Worm (Caenorhabditis elegans) whole organism, L1 larva: Measurements from ENCODE around the gene F48F7.3.
A peak's percentile ranks its signal among the peaks of the same experiment; 100 is the strongest.

ENCODE experiments used
- C04F5.9 ChIP-seq: sonication (generic microtip); optimal IDR thresholded peaks from 2 replicates; lab custom pipeline; 2016; ENCODE audit warnings: missing genetic modification characterization, missing compliant biosample characterization
- C16A3.4 ChIP-seq: fragments of 150-350 bp; optimal IDR thresholded peaks from 2 replicates; lab custom pipeline; 2014; ENCODE audit warnings: missing biosample characterization, missing genetic modification characterization
- C34B4.2 ChIP-seq: sonication (generic microtip); optimal IDR thresholded peaks from 2 replicates; lab custom pipeline; 2017; ENCODE audit warnings: mild to moderate bottlenecking, missing genetic modification characterization, missing compliant biosample characterization
- F16B12.6 ChIP-seq: fragments of 150-350 bp; optimal IDR thresholded peaks from 2 replicates; lab custom pipeline; 2014; ENCODE audit warnings: missing biosample characterization, missing genetic modification characterization
- aha-1 ChIP-seq: fragments of 150-350 bp; optimal IDR thresholded peaks from 2 replicates; lab custom pipeline; 2014; ENCODE audit warnings: missing biosample characterization, missing genetic modification characterization
- alr-1 ChIP-seq: fragments of 200-800 bp; sonication (Bioruptor generic); optimal IDR thresholded peaks from 2 replicates; lab custom pipeline; 2018; ENCODE audit warnings: borderline replicate concordance, mild to moderate bottlenecking, missing genetic modification characterization, missing compliant biosample characterization
- blmp-1 ChIP-seq: fragments of 150-350 bp; optimal IDR thresholded peaks from 2 replicates; lab custom pipeline; 2014; ENCODE audit warnings: missing biosample characterization, missing genetic modification characterization
- ceh-8 ChIP-seq: fragments of 200-800 bp; sonication (Bioruptor generic); optimal IDR thresholded peaks from 2 replicates; lab custom pipeline; 2018; ENCODE audit warnings: mild to moderate bottlenecking, missing genetic modification characterization, moderate library complexity, missing compliant biosample characterization
- dpl-1 ChIP-seq, 3 experiments: fragments of 150-350 bp in 2 of 3; sonication (generic microtip) in 1 of 3; optimal IDR thresholded peaks; 2 replicates each; lab custom pipeline; 2014 to 2017; ENCODE audit warnings: missing biosample characterization in 3 of 3, missing genetic modification characterization in 3 of 3, missing genetic modification reagents in 3 of 3
- efl-3 ChIP-seq: fragments of 200-800 bp; sonication (Bioruptor generic); optimal IDR thresholded peaks from 2 replicates; lab custom pipeline; 2018; ENCODE audit warnings: mild to moderate bottlenecking, missing genetic modification characterization, missing compliant biosample characterization
- egl-27 ChIP-seq, 2 experiments: fragments of 150-350 bp in 1 of 2; sonication (generic microtip); optimal IDR thresholded peaks; 3 replicates each; lab custom pipeline; 2017 to 2018; ENCODE audit warnings: missing biosample characterization in 2 of 2, missing genetic modification characterization in 2 of 2, missing genetic modification reagents in 2 of 2
- elt-2 ChIP-seq: sonication (generic microtip); optimal IDR thresholded peaks from 2 replicates; lab custom pipeline; 2016; ENCODE audit warnings: missing genetic modification characterization, mild to moderate bottlenecking, inconsistent platforms, missing compliant biosample characterization, missing genetic modification reagents
- fkh-10 ChIP-seq: sonication (generic microtip); optimal IDR thresholded peaks from 2 replicates; lab custom pipeline; 2017; ENCODE audit warnings: missing biosample characterization, missing genetic modification reagents, missing genetic modification characterization
- fkh-4 ChIP-seq: sonication (generic microtip); optimal IDR thresholded peaks from 2 replicates; lab custom pipeline; 2016; ENCODE audit warnings: missing compliant biosample characterization, missing genetic modification characterization, borderline replicate concordance
- fkh-8 ChIP-seq: sonication (generic microtip); optimal IDR thresholded peaks from 2 replicates; lab custom pipeline; 2016; ENCODE audit warnings: mild to moderate bottlenecking, missing genetic modification characterization, missing compliant biosample characterization
- fos-1 ChIP-seq: fragments of 150-350 bp; optimal IDR thresholded peaks from 2 replicates; lab custom pipeline; 2014; ENCODE audit warnings: missing biosample characterization, missing genetic modification characterization
- grh-1 ChIP-seq: fragments of 200-800 bp; sonication (Bioruptor generic); IDR thresholded peaks from 2 replicates; pipeline ENCODE4 v1.3.6; 2022; ENCODE audit warnings: missing genetic modification reagents, missing genetic modification characterization, missing compliant biosample characterization
- hlh-17 ChIP-seq: fragments of 200-800 bp; sonication (Bioruptor generic); optimal IDR thresholded peaks from 2 replicates; lab custom pipeline; 2018; ENCODE audit warnings: missing genetic modification characterization, mild to moderate bottlenecking, missing compliant biosample characterization, moderate library complexity, borderline replicate concordance
- hpl-2 ChIP-seq: fragments of 150-350 bp; optimal IDR thresholded peaks from 2 replicates; lab custom pipeline; 2014; ENCODE audit warnings: missing biosample characterization, missing genetic modification reagents, missing genetic modification characterization
- irx-1 ChIP-seq: sonication (generic microtip); optimal IDR thresholded peaks from 2 replicates; lab custom pipeline; 2016; ENCODE audit warnings: missing genetic modification characterization, missing compliant biosample characterization
- isw-1 ChIP-seq: fragments of 200-800 bp; sonication (Bioruptor generic); IDR thresholded peaks from 2 replicates; pipeline ENCODE4 v1.3.6; 2022; ENCODE audit warnings: missing genetic modification characterization, missing compliant biosample characterization
- jun-1 ChIP-seq: fragments of 150-350 bp; optimal IDR thresholded peaks from 2 replicates; lab custom pipeline; 2014; ENCODE audit warnings: missing biosample characterization, missing genetic modification reagents, missing genetic modification characterization
- lin-13 ChIP-seq: fragments of 150-350 bp; optimal IDR thresholded peaks from 2 replicates; lab custom pipeline; 2014; ENCODE audit warnings: missing biosample characterization, missing genetic modification reagents, missing genetic modification characterization
- lin-14 ChIP-seq: fragments of 200-800 bp; sonication (Bioruptor generic); optimal IDR thresholded peaks from 2 replicates; lab custom pipeline; 2018; ENCODE audit warnings: mild to moderate bottlenecking, missing genetic modification characterization, moderate library complexity, missing compliant biosample characterization
- lin-35 ChIP-seq, 2 experiments: fragments of 150-350 bp; optimal IDR thresholded peaks; 2 replicates each; lab custom pipeline; 2014; ENCODE audit warnings: missing biosample characterization in 2 of 2, missing genetic modification characterization in 2 of 2, missing genetic modification reagents in 2 of 2
- lsy-2 ChIP-seq, 2 experiments: fragments of 150-350 bp; optimal IDR thresholded peaks; 2 replicates each; lab custom pipeline; 2014; ENCODE audit warnings: missing biosample characterization in 2 of 2, missing genetic modification characterization in 2 of 2
- mab-9 ChIP-seq: fragments of 200-800 bp; sonication (Bioruptor generic); IDR thresholded peaks from 2 replicates; pipeline ENCODE4 v1.3.6; 2022; ENCODE audit warnings: missing genetic modification reagents, missing genetic modification characterization, missing compliant biosample characterization
- mdl-1 ChIP-seq, 2 experiments: fragments of 150-350 bp; optimal IDR thresholded peaks; 2 replicates each; lab custom pipeline; 2014 to 2017; ENCODE audit warnings: missing biosample characterization in 2 of 2, missing genetic modification characterization in 2 of 2, inconsistent platforms in 1 of 2
- mef-2 ChIP-seq: fragments of 150-350 bp; optimal IDR thresholded peaks from 2 replicates; lab custom pipeline; 2014; ENCODE audit warnings: missing biosample characterization, missing genetic modification characterization
- mep-1 ChIP-seq: fragments of 150-350 bp; optimal IDR thresholded peaks from 2 replicates; lab custom pipeline; 2014; ENCODE audit warnings: missing biosample characterization, missing genetic modification characterization
- nhr-12 ChIP-seq: sonication (generic microtip); optimal IDR thresholded peaks from 2 replicates; lab custom pipeline; 2017; ENCODE audit warnings: missing biosample characterization, missing genetic modification characterization
- nhr-19 ChIP-seq: fragments of 200-800 bp; sonication (Bioruptor generic); conservative IDR thresholded peaks from 2 replicates; pipeline ENCODE4 v1.3.6; 2022; ENCODE audit warnings: missing genetic modification characterization, missing compliant biosample characterization
- nhr-20 ChIP-seq: sonication (generic microtip); optimal IDR thresholded peaks from 2 replicates; lab custom pipeline; 2016; ENCODE audit warnings: mild to moderate bottlenecking, missing genetic modification characterization, missing compliant biosample characterization
- nhr-237 ChIP-seq: fragments of 150-350 bp; optimal IDR thresholded peaks from 2 replicates; lab custom pipeline; 2014; ENCODE audit warnings: missing biosample characterization, missing genetic modification characterization
- nhr-28 ChIP-seq: fragments of 150-350 bp; optimal IDR thresholded peaks from 2 replicates; lab custom pipeline; 2014; ENCODE audit warnings: missing biosample characterization, missing genetic modification characterization
- nhr-47 ChIP-seq: sonication (generic microtip); optimal IDR thresholded peaks from 2 replicates; lab custom pipeline; 2016; ENCODE audit warnings: mild to moderate bottlenecking, missing genetic modification characterization, moderate library complexity, missing compliant biosample characterization
- nhr-71 ChIP-seq: sonication (generic microtip); optimal IDR thresholded peaks from 2 replicates; lab custom pipeline; 2016; ENCODE audit warnings: mild to moderate bottlenecking, missing genetic modification characterization, moderate library complexity, missing compliant biosample characterization
- nhr-76 ChIP-seq: sonication (generic microtip); optimal IDR thresholded peaks from 2 replicates; lab custom pipeline; 2017; ENCODE audit warnings: missing biosample characterization, missing genetic modification characterization
- nhr-77 ChIP-seq: fragments of 150-350 bp; optimal IDR thresholded peaks from 2 replicates; lab custom pipeline; 2014; ENCODE audit warnings: missing biosample characterization, missing genetic modification characterization
- pag-3 ChIP-seq: sonication (generic microtip); optimal IDR thresholded peaks from 2 replicates; lab custom pipeline; 2017; ENCODE audit warnings: missing genetic modification characterization, mild to moderate bottlenecking, missing compliant biosample characterization, antibody characterized with exemption, borderline replicate concordance; ENCODE audit not compliant: insufficient read depth
- rnt-1 ChIP-seq: sonication (generic microtip); optimal IDR thresholded peaks from 2 replicates; lab custom pipeline; 2016; ENCODE audit warnings: mild to moderate bottlenecking, missing genetic modification characterization, moderate library complexity, missing compliant biosample characterization
- snpc-4 ChIP-seq: fragments of 150-350 bp; optimal IDR thresholded peaks from 2 replicates; lab custom pipeline; 2014; ENCODE audit warnings: missing biosample characterization, missing genetic modification characterization
- sox-4 ChIP-seq: sonication (generic microtip); optimal IDR thresholded peaks from 2 replicates; lab custom pipeline; 2016; ENCODE audit warnings: missing genetic modification characterization, missing compliant biosample characterization
- sptf-1 ChIP-seq: fragments of 150-350 bp; optimal IDR thresholded peaks from 2 replicates; lab custom pipeline; 2014; ENCODE audit warnings: missing biosample characterization, missing genetic modification characterization
- sup-37 ChIP-seq: fragments of 200-800 bp; sonication (Bioruptor generic); optimal IDR thresholded peaks from 2 replicates; lab custom pipeline; 2018; ENCODE audit warnings: mild to moderate bottlenecking, missing genetic modification characterization, missing compliant biosample characterization
- tlp-1 ChIP-seq: fragments of 150-350 bp; optimal IDR thresholded peaks from 2 replicates; lab custom pipeline; 2014; ENCODE audit warnings: missing biosample characterization, missing genetic modification characterization
- unc-130 ChIP-seq: fragments of 150-350 bp; optimal IDR thresholded peaks from 2 replicates; lab custom pipeline; 2017; ENCODE audit warnings: missing biosample characterization, missing genetic modification characterization, inconsistent platforms
- unc-62 ChIP-seq: fragments of 150-350 bp; optimal IDR thresholded peaks from 2 replicates; lab custom pipeline; 2014; ENCODE audit warnings: missing biosample characterization, missing genetic modification reagents, missing genetic modification characterization
- unc-86 ChIP-seq: sonication (generic microtip); optimal IDR thresholded peaks from 2 replicates; lab custom pipeline; 2016; ENCODE audit warnings: missing genetic modification characterization, missing compliant biosample characterization
- vab-15 ChIP-seq: sonication (generic microtip); optimal IDR thresholded peaks from 2 replicates; lab custom pipeline; 2017; ENCODE audit warnings: missing genotype, mild to moderate bottlenecking, missing genetic modification characterization, missing compliant biosample characterization
- xbp-1 ChIP-seq: sonication (generic microtip); optimal IDR thresholded peaks from 2 replicates; lab custom pipeline; 2016; ENCODE audit warnings: missing genetic modification characterization, missing compliant biosample characterization
- zag-1 ChIP-seq: fragments of 150-350 bp; optimal IDR thresholded peaks from 2 replicates; lab custom pipeline; 2014; ENCODE audit warnings: missing biosample characterization, missing genetic modification characterization
- zip-4 ChIP-seq: fragments of 200-800 bp; sonication (Bioruptor generic); optimal IDR thresholded peaks from 2 replicates; lab custom pipeline; 2018; ENCODE audit warnings: mild to moderate bottlenecking, missing genetic modification characterization, moderate library complexity, missing compliant biosample characterization

F48F7.3 gene

ce11 chrX:14001494-14001974, 38.2 kb downstream of the F48F7.3 start, which contains the start of gene cytb-5.1:
cytb-5.1 (plus strand) TSS chrX:14001924.
- TF ChIP-seq hlh-17 (GFP tag; lab: Kevin White, UChicago) (no peak), F16B12.6 (no peak), nhr-71 (tag; lab: Kevin White, UChicago) (peak; percentile 52), rnt-1 (tag; lab: Kevin White, UChicago) (peak; percentile 28), C04F5.9 (tag; lab: Kevin White, UChicago) (no peak), vab-15 (tag; lab: Kevin White, UChicago) (no peak), sptf-1 (tag; lab: Kevin White, UChicago) (no peak), lin-35 (GFP tag; optimal IDR thresholded peaks at IDR 0.05; lab: Kevin White, UChicago) (peak in 1 of 2 experiments; percentile 24), xbp-1 (peak; percentile 6), nhr-28 (tag; lab: Kevin White, UChicago) (no peak), zag-1 (tag; lab: Kevin White, UChicago) (no peak), fkh-4 (tag; lab: Kevin White, UChicago) (no peak), dpl-1 (GFP tag; optimal IDR thresholded peaks at IDR 0.05; lab: Kevin White, UChicago) (no peak), nhr-237 (peak; percentile 3), nhr-76 (no peak), mep-1 (no peak), zip-4 (GFP tag; lab: Kevin White, UChicago) (no peak), nhr-47 (tag; lab: Kevin White, UChicago) (peak; percentile 28), irx-1 (tag; lab: Kevin White, UChicago) (no peak), jun-1 (peak; percentile 44), fkh-10 (GFP tag; lab: Kevin White, UChicago) (no peak), nhr-20 (tag; lab: Kevin White, UChicago) (peak; percentile 78), lin-13 (no peak), hpl-2 (GFP tag; lab: Kevin White, UChicago) (no peak), unc-62 (GFP tag; lab: Kevin White, UChicago) (no peak), nhr-77 (tag; lab: Kevin White, UChicago) (peak; percentile 51), pag-3 (tag; lab: Kevin White, UChicago) (no peak), lin-14 (GFP tag; lab: Kevin White, UChicago) (peak; percentile 68), elt-2 (tag; lab: Kevin White, UChicago) (peak; percentile 8), unc-130 (tag; lab: Kevin White, UChicago) (no peak), fos-1 (no peak), mef-2 (no peak), grh-1 (GFP tag; lab: Robert Waterston, UW) (no peak), mdl-1 (tag; optimal IDR thresholded peaks at IDR 0.05; lab: Kevin White, UChicago) (peak in 1 of 2 experiments; percentile 5), lsy-2 (tag; optimal IDR thresholded peaks at IDR 0.05; lab: Kevin White, UChicago) (peak in 1 of 2 experiments; percentile 11), blmp-1 (tag; lab: Kevin White, UChicago) (peak; percentile 45), C16A3.4 (no peak), sup-37 (GFP tag; lab: Kevin White, UChicago) (no peak), tlp-1 (tag; lab: Kevin White, UChicago) (no peak), fkh-8 (tag; lab: Kevin White, UChicago) (peak; percentile 39), nhr-12 (no peak), nhr-19 (GFP tag; lab: Robert Waterston, UW) (no peak), isw-1 (GFP tag; lab: Robert Waterston, UW) (no peak), alr-1 (tag; lab: Kevin White, UChicago) (no peak), efl-3 (no peak), sox-4 (no peak), ceh-8 (GFP tag; lab: Kevin White, UChicago) (no peak), snpc-4 (tag; lab: Kevin White, UChicago) (no peak), aha-1 (tag; lab: Kevin White, UChicago) (no peak), egl-27 (tag; optimal IDR thresholded peaks at IDR 0.05; lab: Kevin White, UChicago) (no peak), mab-9 (GFP tag; lab: Robert Waterston, UW) (no peak), unc-86 (tag; lab: Kevin White, UChicago) (no peak), C34B4.2 (tag; lab: Kevin White, UChicago) (no peak)
